Worm (Caenorhabditis elegans) whole organism, L1 larva: ENCODE measurements around the gene ham-1.

Source experiments
- mdl-1 ChIP-seq, 2 experiments: fragments of 150-350 bp; optimal IDR thresholded peaks; 2 replicates each; lab custom pipeline; 2014 to 2017; ENCODE audit warnings: missing biosample characterization in 2 of 2, missing genetic modification characterization in 2 of 2, inconsistent platforms in 1 of 2
- skn-1 ChIP-seq: fragments of 150-350 bp; optimal IDR thresholded peaks from 2 replicates; lab custom pipeline; 2014; ENCODE audit warnings: missing biosample characterization, missing genetic modification characterization

DNA sequence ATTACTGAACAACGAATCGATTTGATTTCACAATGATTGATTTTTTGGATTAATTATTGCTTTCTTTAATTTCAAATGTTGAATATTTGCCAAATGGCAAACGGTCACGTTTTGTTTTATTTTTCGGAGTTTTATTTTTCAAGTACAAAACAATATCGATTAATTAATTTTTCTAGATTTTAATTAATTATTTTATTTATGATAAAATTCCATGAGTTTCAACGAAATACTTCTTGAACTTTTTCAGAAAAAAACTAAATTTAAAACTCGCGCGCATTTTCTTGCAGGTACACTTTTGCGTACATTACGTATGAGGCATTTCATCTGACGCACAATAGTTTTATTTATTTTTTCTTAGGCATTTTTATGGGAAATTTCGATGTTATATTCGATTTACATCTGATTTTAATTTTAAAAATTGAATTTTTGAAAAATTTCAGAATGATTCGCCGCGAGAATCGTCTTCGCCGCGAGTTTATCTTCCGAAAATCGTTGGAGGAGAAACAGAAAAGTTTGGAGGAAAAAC, 17.0 kb downstream of the ham-1 start, which contains the start of the genes ZK795.2 and ZK795.3:
- TF ChIP-seq mdl-1 (tag; optimal IDR thresholded peaks at IDR 0.05; lab: Kevin White, UChicago) (peak in 1 of 2 experiments; percentile 47), skn-1 (tag; lab: Kevin White, UChicago) (peak; percentile 78)
